Fruit fly (Drosophila melanogaster) whole organism, embryonic: ENCODE measurements around the gene CG33203.

Experiments
- Atf3 ChIP-seq: fragments of 200-800 bp; sonication (Bioruptor generic); optimal IDR thresholded peaks from 3 replicates; lab custom pipeline; 2016; ENCODE audit warnings: missing biosample characterization, missing genetic modification characterization
- CG10654 ChIP-seq: fragments of 200-800 bp; sonication (Bioruptor generic); optimal IDR thresholded peaks from 2 replicates; lab custom pipeline; 2016; ENCODE audit warnings: missing biosample characterization, missing genetic modification characterization
- CG11093 ChIP-seq: fragments of 200-800 bp; sonication (Bioruptor generic); IDR thresholded peaks from 3 replicates; pipeline ENCODE4 v1.3.6; 2022; ENCODE audit warnings: missing biosample characterization, missing genetic modification characterization
- CG11560 ChIP-seq: fragments of 200-800 bp; sonication (Bioruptor generic); IDR thresholded peaks from 3 replicates; pipeline ENCODE4 v1.3.6; 2022; ENCODE audit warnings: missing biosample characterization, missing genetic modification characterization
- CG13424 ChIP-seq: fragments of 200-800 bp; sonication (Bioruptor generic); optimal IDR thresholded peaks from 2 replicates; lab custom pipeline; 2019; ENCODE audit warnings: missing biosample characterization, mild to moderate bottlenecking, missing genetic modification characterization, moderate library complexity
- CG13624 ChIP-seq: fragments of 200-800 bp; sonication (Bioruptor generic); optimal IDR thresholded peaks from 2 replicates; lab custom pipeline; 2016; ENCODE audit warnings: missing biosample characterization, missing genetic modification characterization
- CG1529 ChIP-seq: fragments of 200-800 bp; sonication (Bioruptor generic); optimal IDR thresholded peaks from 3 replicates; lab custom pipeline; 2018; ENCODE audit warnings: missing biosample characterization, missing genetic modification characterization
- CG17829 ChIP-seq: fragments of 200-800 bp; optimal IDR thresholded peaks from 2 replicates; lab custom pipeline; 2019; ENCODE audit warnings: missing biosample characterization, mild to moderate bottlenecking, missing genetic modification characterization, moderate library complexity
- CG18476 ChIP-seq: fragments of 200-800 bp; sonication (Bioruptor generic); optimal IDR thresholded peaks from 2 replicates; lab custom pipeline; 2016; ENCODE audit warnings: missing biosample characterization, mild to moderate bottlenecking, missing genetic modification characterization
- CG3838 ChIP-seq: fragments of 200-800 bp; sonication (Bioruptor generic); optimal IDR thresholded peaks from 3 replicates; lab custom pipeline; 2016; ENCODE audit warnings: missing biosample characterization, missing genetic modification characterization
- CG5953 ChIP-seq: fragments of 200-800 bp; sonication (Bioruptor generic); IDR thresholded peaks from 2 replicates; pipeline ENCODE4 v1.3.6; 2022; ENCODE audit warnings: missing biosample characterization, missing genetic modification characterization
- CG6765 ChIP-seq: fragments of 200-800 bp; sonication (Bioruptor generic); optimal IDR thresholded peaks from 3 replicates; lab custom pipeline; 2017; ENCODE audit warnings: missing biosample characterization, mild to moderate bottlenecking, missing genetic modification characterization
- CG9609 ChIP-seq: fragments of 200-800 bp; sonication (Bioruptor generic); optimal IDR thresholded peaks from 3 replicates; lab custom pipeline; 2016; ENCODE audit warnings: missing biosample characterization, missing genetic modification characterization
- D ChIP-seq, 2 experiments: fragments of 200-800 bp in 1 of 2; fragments of >200 bp in 1 of 2; sonication (Bioruptor generic) in 1 of 2; optimal IDR thresholded peaks; 2 replicates in 1 of 2; 3 replicates in 1 of 2; lab custom pipeline; 2017; ENCODE audit warnings: mild to moderate bottlenecking in 1 of 2, missing biosample characterization in 1 of 2, missing genetic modification characterization in 1 of 2, missing genetic modification reagents in 1 of 2
- D19A ChIP-seq: fragments of 200-800 bp; optimal IDR thresholded peaks from 3 replicates; lab custom pipeline; 2019; ENCODE audit warnings: missing biosample characterization, mild to moderate bottlenecking, missing genetic modification characterization, moderate library complexity
- Dip2 ChIP-seq: fragments of 200-800 bp; sonication (Bioruptor generic); IDR thresholded peaks from 2 replicates; pipeline ENCODE4 v1.3.6; 2022; ENCODE audit warnings: missing biosample characterization, missing genetic modification characterization
- ERR ChIP-seq: fragments of 200-800 bp; sonication (Bioruptor generic); optimal IDR thresholded peaks from 2 replicates; lab custom pipeline; 2016; ENCODE audit warnings: missing biosample characterization, missing genetic modification characterization
- Elba2 ChIP-seq: fragments of 200-800 bp; sonication (Bioruptor generic); optimal IDR thresholded peaks from 3 replicates; lab custom pipeline; 2016; ENCODE audit warnings: missing biosample characterization, missing genetic modification characterization
- HHEX ChIP-seq: fragments of 200-800 bp; sonication (Bioruptor generic); optimal IDR thresholded peaks from 3 replicates; lab custom pipeline; 2017; ENCODE audit warnings: missing biosample characterization, mild to moderate bottlenecking, missing genetic modification characterization, missing genetic modification reagents
- HLH4C ChIP-seq: fragments of 200-800 bp; sonication (Bioruptor generic); IDR thresholded peaks from 3 replicates; pipeline ENCODE4 v1.3.6; 2022; ENCODE audit warnings: missing biosample characterization, missing genetic modification characterization; ENCODE audit not compliant: partially characterized antibody
- Lpt ChIP-seq: fragments of >200 bp; optimal IDR thresholded peaks from 2 replicates; lab custom pipeline; 2018; ENCODE audit warnings: missing biosample characterization, missing genetic modification characterization
- Max ChIP-seq: fragments of 200-800 bp; sonication (Bioruptor generic); optimal IDR thresholded peaks from 2 replicates; lab custom pipeline; 2016; ENCODE audit warnings: missing biosample characterization, mild to moderate bottlenecking, missing genetic modification characterization
- NK7.1 ChIP-seq: fragments of 200-800 bp; sonication (Bioruptor generic); optimal IDR thresholded peaks from 3 replicates; lab custom pipeline; 2016; ENCODE audit warnings: missing biosample characterization, missing genetic modification characterization
- Ptx1 ChIP-seq: fragments of 200-800 bp; sonication (Bioruptor generic); IDR thresholded peaks from 2 replicates; pipeline ENCODE4 v1.3.6; 2022; ENCODE audit warnings: missing biosample characterization, missing genetic modification characterization
- Six4 ChIP-seq: fragments of 200-800 bp; sonication (Bioruptor generic); optimal IDR thresholded peaks from 2 replicates; lab custom pipeline; 2016; ENCODE audit warnings: missing biosample characterization, missing genetic modification characterization
- Sox102F ChIP-seq: fragments of 200-800 bp; sonication (Bioruptor generic); optimal IDR thresholded peaks from 2 replicates; lab custom pipeline; 2018; ENCODE audit warnings: missing biosample characterization, mild to moderate bottlenecking, missing genetic modification characterization, moderate library complexity
- Stat92E ChIP-seq, 3 experiments: fragments of >200 bp in 2 of 3; fragments of 200-800 bp in 1 of 3; sonication (Bioruptor generic) in 1 of 3; optimal IDR thresholded peaks; 2 replicates each; lab custom pipeline; 2017 to 2019; ENCODE audit warnings: missing biosample characterization in 3 of 3, missing genetic modification characterization in 3 of 3, mild to moderate bottlenecking in 1 of 3, moderate library complexity in 1 of 3
- Trl ChIP-seq, 3 experiments: fragments of >200 bp in 2 of 3; fragments of 200-800 bp in 1 of 3; sonication (Bioruptor generic) in 1 of 3; optimal IDR thresholded peaks; 2 replicates in 1 of 3; 3 replicates in 2 of 3; lab custom pipeline; 2016 to 2017; ENCODE audit warnings: missing biosample characterization in 1 of 3, missing genetic modification characterization in 1 of 3
- aop ChIP-seq: fragments of 200-800 bp; sonication (Bioruptor generic); IDR thresholded peaks from 2 replicates; pipeline ENCODE4 v1.3.6; 2022; ENCODE audit warnings: missing biosample characterization, missing genetic modification characterization
- ato ChIP-seq: fragments of 200-800 bp; sonication (Bioruptor generic); IDR thresholded peaks from 2 replicates; pipeline ENCODE4 v1.3.6; 2022; ENCODE audit warnings: missing biosample characterization, missing genetic modification characterization; ENCODE audit not compliant: partially characterized antibody
- dati ChIP-seq: fragments of 200-800 bp; sonication (Bioruptor generic); IDR thresholded peaks from 2 replicates; pipeline ENCODE4 v1.3.6; 2022; ENCODE audit warnings: missing biosample characterization, missing genetic modification characterization
- disco-r ChIP-seq: fragments of 200-800 bp; sonication (Bioruptor generic); optimal IDR thresholded peaks from 2 replicates; lab custom pipeline; 2016; ENCODE audit warnings: missing biosample characterization, missing genetic modification characterization
- en ChIP-seq: fragments of 200-800 bp; sonication (Bioruptor generic); optimal IDR thresholded peaks from 2 replicates; lab custom pipeline; 2016; ENCODE audit warnings: missing biosample characterization, missing genetic modification characterization
- ftz-f1 ChIP-seq: fragments of 200-800 bp; sonication (Bioruptor generic); optimal IDR thresholded peaks from 2 replicates; lab custom pipeline; 2016; ENCODE audit warnings: missing biosample characterization, missing genetic modification characterization
- grau ChIP-seq: fragments of 200-800 bp; optimal IDR thresholded peaks from 3 replicates; lab custom pipeline; 2019; ENCODE audit warnings: missing biosample characterization, mild to moderate bottlenecking, missing genetic modification characterization, moderate library complexity
- klu ChIP-seq: fragments of 200-800 bp; sonication (Bioruptor generic); IDR thresholded peaks from 2 replicates; pipeline ENCODE4 v1.3.6; 2022; ENCODE audit warnings: missing biosample characterization, missing genetic modification characterization
- lilli ChIP-seq: fragments of 200-800 bp; sonication (Bioruptor generic); optimal IDR thresholded peaks from 3 replicates; lab custom pipeline; 2016; ENCODE audit warnings: missing biosample characterization, missing genetic modification characterization
- luna ChIP-seq: fragments of 200-800 bp; sonication (Bioruptor generic); optimal IDR thresholded peaks from 2 replicates; lab custom pipeline; 2016; ENCODE audit warnings: missing biosample characterization, missing genetic modification characterization
- mam ChIP-seq: fragments of 200-800 bp; sonication (Bioruptor generic); optimal IDR thresholded peaks from 3 replicates; lab custom pipeline; 2016; ENCODE audit warnings: missing biosample characterization, missing genetic modification characterization
- nerfin-1 ChIP-seq: fragments of 200-800 bp; sonication (Bioruptor generic); optimal IDR thresholded peaks from 3 replicates; lab custom pipeline; 2019; ENCODE audit warnings: missing biosample characterization, mild to moderate bottlenecking, missing genetic modification characterization, moderate library complexity
- psq ChIP-seq: fragments of 200-800 bp; sonication (Bioruptor generic); optimal IDR thresholded peaks from 2 replicates; lab custom pipeline; 2017; ENCODE audit warnings: missing biosample characterization, missing genetic modification characterization
- salm ChIP-seq: fragments of 200-800 bp; sonication (Bioruptor generic); optimal IDR thresholded peaks from 2 replicates; lab custom pipeline; 2018; ENCODE audit warnings: missing biosample characterization, mild to moderate bottlenecking, missing genetic modification characterization
- sim ChIP-seq: fragments of 200-800 bp; sonication (Bioruptor generic); IDR thresholded peaks from 2 replicates; pipeline ENCODE4 v1.3.6; 2022; ENCODE audit warnings: missing biosample characterization, missing genetic modification characterization
- slou ChIP-seq: fragments of 200-800 bp; sonication (Bioruptor generic); optimal IDR thresholded peaks from 3 replicates; lab custom pipeline; 2016; ENCODE audit warnings: missing biosample characterization, missing genetic modification characterization
- slp2 ChIP-seq: fragments of 200-800 bp; sonication (Bioruptor generic); optimal IDR thresholded peaks from 2 replicates; lab custom pipeline; 2016; ENCODE audit warnings: missing biosample characterization, missing genetic modification characterization
- stwl ChIP-seq: fragments of 200-800 bp; sonication (Bioruptor generic); optimal IDR thresholded peaks from 3 replicates; lab custom pipeline; 2018; ENCODE audit warnings: missing biosample characterization, mild to moderate bottlenecking, missing genetic modification characterization, moderate library complexity
- tna ChIP-seq: fragments of 200-800 bp; sonication (Bioruptor generic); IDR thresholded peaks from 2 replicates; pipeline ENCODE4 v1.3.6; 2022; ENCODE audit warnings: missing biosample characterization, missing genetic modification characterization; ENCODE audit not compliant: partially characterized antibody
- trem ChIP-seq: fragments of 200-800 bp; optimal IDR thresholded peaks from 3 replicates; lab custom pipeline; 2019; ENCODE audit warnings: missing biosample characterization, mild to moderate bottlenecking, missing genetic modification characterization, moderate library complexity
- vvl ChIP-seq: fragments of 200-800 bp; sonication (Bioruptor generic); IDR thresholded peaks from 2 replicates; pipeline ENCODE4 v1.3.6; 2022; ENCODE audit warnings: missing biosample characterization, missing genetic modification characterization

The CG33203 gene

DNA sequence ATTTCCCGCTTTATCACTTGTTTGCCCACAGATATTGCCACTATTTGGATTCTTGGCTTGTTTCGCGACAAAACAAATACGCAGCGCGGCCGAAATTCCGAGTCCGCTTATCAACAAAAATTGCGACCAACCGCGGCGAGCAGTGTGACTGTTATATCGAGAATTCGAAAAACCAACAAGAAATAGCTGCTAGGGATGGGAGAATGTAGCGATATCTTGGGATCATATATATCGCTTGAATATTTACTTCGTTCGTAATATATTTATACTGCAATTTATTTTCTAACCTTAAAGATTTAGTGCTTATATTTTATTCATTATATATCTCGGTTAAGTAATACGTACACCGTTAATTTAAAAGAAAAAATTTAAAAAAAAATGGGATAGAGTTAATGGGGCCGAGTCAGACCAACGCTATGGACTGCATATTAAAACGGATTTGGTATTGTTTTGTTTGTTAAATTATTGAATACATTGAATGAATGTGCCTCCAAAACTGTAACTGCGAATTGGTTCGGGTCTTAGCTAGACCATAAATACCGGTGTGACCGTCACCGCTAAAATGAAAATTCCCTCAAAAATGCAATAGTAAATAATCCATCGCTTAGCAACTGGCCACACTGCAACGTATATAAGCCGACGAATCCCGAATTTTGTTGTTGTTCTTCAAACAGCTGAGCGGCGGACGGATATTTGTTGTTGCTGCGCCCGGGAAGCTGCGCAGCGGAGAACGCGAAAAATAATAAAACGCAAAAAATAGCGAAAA, 42.7 kb downstream of the CG33203 start, which contains the start of the genes Apc and spg (continued):
- TF ChIP-seq D19A (peak; percentile 25), Lpt (GFP tag; lab: Kevin White, UChicago) (no peak), Atf3 (GFP tag; lab: Kevin White, UChicago) (peak; percentile 4), Stat92E (GFP tag; optimal IDR thresholded peaks at IDR 0.05; lab: Kevin White, UChicago) (peak in 1 of 3 experiments; percentile 65), HHEX (peak; percentile 42), Sox102F (GFP tag; lab: Kevin White, UChicago) (peak; percentile 17), ERR (GFP tag; lab: Kevin White, UChicago) (no peak), CG5953 (GFP tag; lab: Robert Waterston, UW) (no peak), CG10654 (GFP tag; lab: Kevin White, UChicago) (no peak), vvl (GFP tag; lab: Robert Waterston, UW) (peak; percentile 40), CG11093 (GFP tag; lab: Robert Waterston, UW) (no peak), lilli (GFP tag; lab: Kevin White, UChicago) (peak; percentile 34), D (optimal IDR thresholded peaks at IDR 0.05; lab: Kevin White, UChicago) (no peak), D (GFP tag; optimal IDR thresholded peaks at IDR 0.05; lab: Kevin White, UChicago) (no peak), psq (GFP tag; lab: Kevin White, UChicago) (no peak), disco-r (GFP tag; lab: Kevin White, UChicago) (no peak), CG18476 (peak; percentile 51), CG1529 (GFP tag; lab: Kevin White, UChicago) (peak; percentile 31), Ptx1 (GFP tag; lab: Robert Waterston, UW) (no peak; the same call in 1 of the 2 replicates), Dip2 (GFP tag; lab: Robert Waterston, UW) (no peak), CG9609 (GFP tag; lab: Kevin White, UChicago) (no peak), Elba2 (GFP tag; lab: Kevin White, UChicago) (no peak), ato (no peak; the same call in 1 of the 2 replicates), CG6765 (GFP tag; lab: Kevin White, UChicago) (peak; percentile 63), klu (GFP tag; lab: Robert Waterston, UW) (no peak), CG3838 (GFP tag; lab: Kevin White, UChicago) (peak; percentile 32), slou (GFP tag; lab: Kevin White, UChicago) (no peak), aop (GFP tag; lab: Robert Waterston, UW) (no peak), Trl (optimal IDR thresholded peaks at IDR 0.05; lab: Kevin White, UChicago) (no peak), Trl (GFP tag; optimal IDR thresholded peaks at IDR 0.05; lab: Kevin White, UChicago) (peak; percentile 48), salm (tag; lab: Kevin White, UChicago) (peak; percentile 57), HLH4C (peak; percentile 72), luna (GFP tag; lab: Kevin White, UChicago) (no peak), CG17829 (tag; lab: Kevin White, UChicago) (peak; percentile 61), mam (GFP tag; lab: Kevin White, UChicago) (no peak), ftz-f1 (GFP tag; lab: Kevin White, UChicago) (no peak), tna (GFP tag; lab: Robert Waterston, UW) (peak; percentile 26; the same call in 1 of the 2 replicates), CG11560 (peak; percentile 93), nerfin-1 (tag; lab: Kevin White, UChicago) (peak; percentile 42), stwl (tag; lab: Kevin White, UChicago) (peak; percentile 34), slp2 (GFP tag; lab: Kevin White, UChicago) (peak; percentile 17), trem (tag; lab: Kevin White, UChicago) (peak; percentile 51), CG13424 (peak; percentile 47), Six4 (GFP tag; lab: Kevin White, UChicago) (no peak), dati (GFP tag; lab: Robert Waterston, UW) (no peak), Max (GFP tag; lab: Kevin White, UChicago) (no peak), grau (peak; percentile 31), CG13624 (GFP tag; lab: Kevin White, UChicago) (peak; percentile 53), en (peak; percentile 22), NK7.1 (GFP tag; lab: Kevin White, UChicago) (peak; percentile 27), sim (GFP tag; lab: Robert Waterston, UW) (no peak)
